Fruit fly (Drosophila melanogaster): ENCODE measurements around the gene Pdk1.

dm6 chr3L:137596-138169, 8.4 kb downstream of the Pdk1 start:
- TF ChIP-seq CG12605 (GFP tag; IDR thresholded peaks at IDR 0.05) (no peak), fd96Ca (GFP tag; IDR thresholded peaks at IDR 0.05) (no peak), CG8301 (tag; optimal IDR thresholded peaks at IDR 0.05) (no peak)

All from whole organism, pupa.